Worm (Caenorhabditis elegans) whole organism, L2 larva: ENCODE data around the gene K10C9.4.

Source experiments
- C34F6.9 ChIP-seq: fragments of 150-350 bp; optimal IDR thresholded peaks from 2 replicates; lab custom pipeline; 2014; ENCODE audit warnings: missing biosample characterization, missing genetic modification characterization
- F13H6.1 ChIP-seq: sonication (generic microtip); optimal IDR thresholded peaks from 2 replicates; lab custom pipeline; 2016; ENCODE audit warnings: missing genetic modification characterization, missing compliant biosample characterization
- R02D3.7 ChIP-seq: fragments of 150-350 bp; optimal IDR thresholded peaks from 2 replicates; lab custom pipeline; 2014; ENCODE audit warnings: missing biosample characterization, missing genetic modification characterization
- Y55F3AM.14 ChIP-seq: fragments of 200-800 bp; sonication (Bioruptor generic); optimal IDR thresholded peaks from 2 replicates; lab custom pipeline; 2018; ENCODE audit warnings: mild to moderate bottlenecking, missing genetic modification characterization, missing compliant biosample characterization
- alr-1 ChIP-seq: fragments of 150-350 bp; optimal IDR thresholded peaks from 2 replicates; lab custom pipeline; 2014; ENCODE audit warnings: missing biosample characterization, missing genetic modification characterization
- blmp-1 ChIP-seq: sonication (generic microtip); optimal IDR thresholded peaks from 2 replicates; lab custom pipeline; 2017; ENCODE audit warnings: missing genetic modification characterization, mild to moderate bottlenecking, missing compliant biosample characterization, antibody characterized with exemption, moderate library complexity; ENCODE audit not compliant: insufficient read depth
- ceh-16 ChIP-seq: fragments of 150-350 bp; optimal IDR thresholded peaks from 2 replicates; lab custom pipeline; 2014; ENCODE audit warnings: missing biosample characterization, missing genetic modification characterization
- ceh-82 ChIP-seq: fragments of 150-350 bp; optimal IDR thresholded peaks from 2 replicates; lab custom pipeline; 2014; ENCODE audit warnings: missing biosample characterization, missing genetic modification characterization
- crh-2 ChIP-seq: sonication (generic microtip); optimal IDR thresholded peaks from 2 replicates; lab custom pipeline; 2017; ENCODE audit warnings: missing biosample characterization, missing genetic modification characterization
- egl-27 ChIP-seq: sonication (generic microtip); optimal IDR thresholded peaks from 3 replicates; lab custom pipeline; 2017; ENCODE audit warnings: missing biosample characterization, missing genetic modification reagents, missing genetic modification characterization
- elt-1 ChIP-seq: fragments of 150-350 bp; optimal IDR thresholded peaks from 2 replicates; lab custom pipeline; 2014; ENCODE audit warnings: missing biosample characterization, missing genetic modification characterization
- fos-1 ChIP-seq: fragments of 150-350 bp; optimal IDR thresholded peaks from 2 replicates; lab custom pipeline; 2014; ENCODE audit warnings: missing biosample characterization, missing genetic modification characterization
- gmeb-1 ChIP-seq: fragments of 150-350 bp; optimal IDR thresholded peaks from 2 replicates; lab custom pipeline; 2014; ENCODE audit warnings: missing biosample characterization, missing genetic modification characterization
- lin-11 ChIP-seq: fragments of 150-350 bp; sonication (generic microtip); optimal IDR thresholded peaks from 2 replicates; lab custom pipeline; 2014; ENCODE audit warnings: missing biosample characterization, missing genetic modification characterization, inconsistent platforms, mixed read lengths
- lin-39 ChIP-seq: fragments of 150-350 bp; optimal IDR thresholded peaks from 2 replicates; lab custom pipeline; 2014; ENCODE audit warnings: missing biosample characterization, missing genetic modification reagents, missing genetic modification characterization
- lsy-2 ChIP-seq, 2 experiments: fragments of 150-350 bp in 1 of 2; sonication (generic microtip) in 1 of 2; optimal IDR thresholded peaks; 2 replicates each; lab custom pipeline; 2014 to 2017; ENCODE audit warnings: missing biosample characterization in 2 of 2, missing genetic modification characterization in 2 of 2
- mab-5 ChIP-seq: fragments of 150-350 bp; optimal IDR thresholded peaks from 2 replicates; lab custom pipeline; 2014; ENCODE audit warnings: missing biosample characterization, missing genetic modification characterization
- mdl-1 ChIP-seq, 2 experiments: fragments of 150-350 bp in 1 of 2; sonication (generic microtip) in 1 of 2; optimal IDR thresholded peaks; 2 replicates each; lab custom pipeline; 2017; ENCODE audit warnings: missing biosample characterization in 2 of 2, missing genetic modification characterization in 2 of 2
- nhr-10 ChIP-seq: sonication (generic microtip); optimal IDR thresholded peaks from 2 replicates; lab custom pipeline; 2017; ENCODE audit warnings: missing biosample characterization, missing genetic modification characterization
- nhr-11 ChIP-seq: fragments of 150-350 bp; optimal IDR thresholded peaks from 2 replicates; lab custom pipeline; 2014; ENCODE audit warnings: missing biosample characterization, missing genetic modification characterization
- nhr-129 ChIP-seq: fragments of 150-350 bp; optimal IDR thresholded peaks from 2 replicates; lab custom pipeline; 2014; ENCODE audit warnings: missing biosample characterization, missing genetic modification characterization
- nhr-23 ChIP-seq: fragments of 150-350 bp; optimal IDR thresholded peaks from 2 replicates; lab custom pipeline; 2014; ENCODE audit warnings: missing biosample characterization, missing genetic modification reagents, missing genetic modification characterization
- nhr-237 ChIP-seq: fragments of 150-350 bp; optimal IDR thresholded peaks from 2 replicates; lab custom pipeline; 2014; ENCODE audit warnings: missing biosample characterization, missing genetic modification characterization
- nhr-6 ChIP-seq: fragments of 150-350 bp; optimal IDR thresholded peaks from 2 replicates; lab custom pipeline; 2014; ENCODE audit warnings: missing biosample characterization, missing genetic modification characterization
- sem-4 ChIP-seq: fragments of 150-350 bp; optimal IDR thresholded peaks from 2 replicates; lab custom pipeline; 2014; ENCODE audit warnings: missing biosample characterization, missing genetic modification reagents, missing genetic modification characterization
- skn-1 ChIP-seq: sonication (generic microtip); optimal IDR thresholded peaks from 2 replicates; lab custom pipeline; 2017; ENCODE audit warnings: missing biosample characterization, missing genetic modification characterization
- sma-3 ChIP-seq: sonication (generic microtip); optimal IDR thresholded peaks from 2 replicates; lab custom pipeline; 2016; ENCODE audit warnings: missing genetic modification reagents, missing genetic modification characterization, missing compliant biosample characterization
- sma-9 ChIP-seq, 2 experiments: fragments of 150-350 bp in 1 of 2; sonication (generic microtip) in 1 of 2; optimal IDR thresholded peaks; 2 replicates each; lab custom pipeline; 2014 to 2016; ENCODE audit warnings: missing genetic modification characterization in 2 of 2, mild to moderate bottlenecking in 1 of 2, missing biosample characterization in 1 of 2, missing compliant biosample characterization in 1 of 2, missing genetic modification reagents in 1 of 2, moderate library complexity in 1 of 2
- snpc-4 ChIP-seq: fragments of 150-350 bp; optimal IDR thresholded peaks from 2 replicates; lab custom pipeline; 2014; ENCODE audit warnings: missing biosample characterization, missing genetic modification characterization
- unc-39 ChIP-seq: fragments of 150-350 bp; optimal IDR thresholded peaks from 2 replicates; lab custom pipeline; 2014; ENCODE audit warnings: missing biosample characterization, missing genetic modification characterization
- unc-55 ChIP-seq: fragments of 150-350 bp; sonication (generic microtip); optimal IDR thresholded peaks from 3 replicates; lab custom pipeline; 2014; ENCODE audit warnings: missing biosample characterization, missing genetic modification reagents, missing genetic modification characterization
- zag-1 ChIP-seq: fragments of 150-350 bp; optimal IDR thresholded peaks from 2 replicates; lab custom pipeline; 2014; ENCODE audit warnings: missing biosample characterization, missing genetic modification characterization
- ztf-1 ChIP-seq: fragments of 200-800 bp; sonication (Bioruptor generic); conservative IDR thresholded peaks from 2 replicates; pipeline ENCODE4 v1.3.6; 2022; ENCODE audit warnings: missing genetic modification characterization, missing compliant biosample characterization
- ztf-11 ChIP-seq: sonication (generic microtip); optimal IDR thresholded peaks from 2 replicates; lab custom pipeline; 2017; ENCODE audit warnings: missing biosample characterization, missing genetic modification characterization
- ztf-4 ChIP-seq: fragments of 150-350 bp; optimal IDR thresholded peaks from 2 replicates; lab custom pipeline; 2014; ENCODE audit warnings: missing biosample characterization, missing genetic modification characterization

K10C9.4 gene

ce11 chrV:1064491-1064890, 11.7 kb upstream of the K10C9.4 start, which contains the start of gene str-67:
Gene str-67, minus strand, starts transcription at chrV:1064591.
- TF ChIP-seq lsy-2 (tag; optimal IDR thresholded peaks at IDR 0.05; lab: Kevin White, UChicago): no peak
- no peak for TF ChIP-seq crh-2 (tag; lab: Kevin White, UChicago)
- no peak for TF ChIP-seq gmeb-1 (tag; lab: Kevin White, UChicago)
- TF ChIP-seq lin-11 (tag; lab: Kevin White, UChicago): no peak
- no peak for TF ChIP-seq zag-1 (tag; lab: Kevin White, UChicago)
- TF ChIP-seq nhr-10 (tag; lab: Kevin White, UChicago): no peak
- TF ChIP-seq ztf-4 (tag; lab: Kevin White, UChicago): no peak
- TF ChIP-seq skn-1 (tag; lab: Kevin White, UChicago): no peak
- no peak for TF ChIP-seq C34F6.9 (tag; lab: Kevin White, UChicago)
- no peak for TF ChIP-seq mdl-1 (tag; optimal IDR thresholded peaks at IDR 0.05; lab: Kevin White, UChicago)
- TF ChIP-seq Y55F3AM.14 (GFP tag; lab: Kevin White, UChicago): no peak
- TF ChIP-seq blmp-1 (tag; lab: Kevin White, UChicago): no peak
- TF ChIP-seq egl-27 (tag; lab: Kevin White, UChicago): no peak
- TF ChIP-seq F13H6.1 (tag; lab: Kevin White, UChicago): no peak
- TF ChIP-seq R02D3.7 (tag; lab: Kevin White, UChicago): no peak
- TF ChIP-seq nhr-237 (tag; lab: Kevin White, UChicago): no peak
- TF ChIP-seq snpc-4 (tag; lab: Kevin White, UChicago): no peak
- TF ChIP-seq ztf-1: no peak

ce11 chrV:1061295-1061694, 8.5 kb upstream of the K10C9.4 start, which contains the start of gene rnst-2:
Gene rnst-2, plus strand, starts transcription at chrV:1061595.
- no peak for TF ChIP-seq nhr-6 (tag; lab: Kevin White, UChicago)
- TF ChIP-seq unc-55 (GFP tag; lab: Kevin White, UChicago): no peak

ce11 chrV:1060219-1060863, 7.5 kb upstream of the K10C9.4 start:
- TF ChIP-seq fos-1: peak; percentile 78
- TF ChIP-seq sma-3 (GFP tag; lab: Kevin White, UChicago): no peak
- no peak for TF ChIP-seq crh-2 (tag; lab: Kevin White, UChicago)
- TF ChIP-seq F13H6.1 (tag; lab: Kevin White, UChicago): peak; percentile 21
- peak; percentile 38 for TF ChIP-seq gmeb-1 (tag; lab: Kevin White, UChicago)
- TF ChIP-seq sma-9 (GFP tag; optimal IDR thresholded peaks at IDR 0.05; lab: Kevin White, UChicago): peak; percentile 8
- no peak for TF ChIP-seq sma-9 (tag; optimal IDR thresholded peaks at IDR 0.05; lab: Kevin White, UChicago)
- peak; percentile 73 for TF ChIP-seq mab-5 (tag; lab: Kevin White, UChicago)

ce11 chrV:1053385-1053784, 571 bp upstream of the K10C9.4 start:
- TF ChIP-seq zag-1 (tag; lab: Kevin White, UChicago) (no peak), ceh-16 (tag; lab: Kevin White, UChicago) (no peak), sma-3 (GFP tag; lab: Kevin White, UChicago) (no peak), nhr-10 (tag; lab: Kevin White, UChicago) (no peak), mab-5 (tag; lab: Kevin White, UChicago) (no peak), nhr-23 (tag; lab: Kevin White, UChicago) (no peak), F13H6.1 (tag; lab: Kevin White, UChicago) (no peak)

ce11 chrV:1051651-1052050, 1.2 kb downstream of the K10C9.4 start:
- TF ChIP-seq nhr-11 (tag; lab: Kevin White, UChicago) (no peak), unc-55 (GFP tag; lab: Kevin White, UChicago) (no peak), ztf-4 (tag; lab: Kevin White, UChicago) (no peak), elt-1 (tag; lab: Kevin White, UChicago) (no peak), lin-39 (tag; lab: Kevin White, UChicago) (no peak), egl-27 (tag; lab: Kevin White, UChicago) (no peak), gmeb-1 (tag; lab: Kevin White, UChicago) (no peak), ceh-82 (no peak), sem-4 (no peak), nhr-6 (tag; lab: Kevin White, UChicago) (no peak), lsy-2 (tag; optimal IDR thresholded peaks at IDR 0.05; lab: Kevin White, UChicago) (no peak), sma-9 (GFP tag; optimal IDR thresholded peaks at IDR 0.05; lab: Kevin White, UChicago) (no peak), sma-9 (tag; optimal IDR thresholded peaks at IDR 0.05; lab: Kevin White, UChicago) (no peak), ztf-11 (tag; lab: Kevin White, UChicago) (no peak), snpc-4 (tag; lab: Kevin White, UChicago) (no peak), alr-1 (tag; lab: Kevin White, UChicago) (no peak), unc-39 (no peak), nhr-129 (tag; lab: Kevin White, UChicago) (no peak)
- TF ChIP-seq, all 48 proteins: peak for 0
